Fruit fly (Drosophila melanogaster): ENCODE data around the gene CG5068.

The CG5068 gene

DNA sequence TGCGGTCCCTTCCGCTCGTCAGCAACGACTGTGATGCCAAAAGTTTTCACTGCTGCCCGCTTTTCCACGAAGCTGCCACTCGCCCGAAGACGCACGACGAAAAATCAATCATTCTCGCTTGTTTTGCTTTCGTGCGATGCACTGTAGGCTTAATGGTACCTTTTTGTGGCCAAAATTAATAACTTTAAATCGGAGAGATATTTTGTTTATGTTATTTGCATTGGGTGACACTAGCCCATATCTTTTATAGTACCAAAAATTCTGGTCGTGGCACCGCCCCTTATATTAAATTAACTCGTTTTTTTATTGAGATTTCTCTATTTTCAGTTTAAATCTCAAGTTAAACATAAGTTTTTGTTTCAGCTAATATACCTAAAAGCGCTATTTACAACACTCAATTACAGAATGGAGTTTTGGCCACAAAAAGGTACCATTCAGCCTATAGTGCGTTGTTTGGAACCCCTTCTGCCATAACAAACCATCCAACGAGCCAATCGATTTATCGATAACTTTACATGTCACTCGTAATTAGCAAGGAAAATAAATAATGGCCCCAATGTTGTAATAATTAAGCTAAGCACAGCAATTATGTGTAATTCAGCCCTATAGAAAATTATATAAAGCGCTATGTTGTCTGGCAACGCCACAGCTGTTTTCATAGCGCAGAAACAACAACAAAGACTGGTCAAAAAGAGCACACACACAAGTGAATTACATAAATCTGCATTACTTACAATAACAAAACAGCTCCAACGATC lies 33.1 kb upstream of the CG5068 start:
- TF ChIP-seq Hr78 (GFP tag; optimal IDR thresholded peaks at IDR 0.05) (no peak), foxo (GFP tag; optimal IDR thresholded peaks at IDR 0.05) (peak in 1 of 2 experiments; percentile 62), br (GFP tag; optimal IDR thresholded peaks at IDR 0.05) (peak; percentile 58), GATAd (GFP tag; optimal IDR thresholded peaks at IDR 0.05) (no peak), Sp1 (GFP tag; optimal IDR thresholded peaks at IDR 0.05) (peak; percentile 61), Abd-B (GFP tag; optimal IDR thresholded peaks at IDR 0.05) (no peak), CG9705 (GFP tag; optimal IDR thresholded peaks at IDR 0.05) (no peak), fru (GFP tag; optimal IDR thresholded peaks at IDR 0.05) (peak; percentile 43), Jra (GFP tag; optimal IDR thresholded peaks at IDR 0.05) (no peak), CrebA (GFP tag; optimal IDR thresholded peaks at IDR 0.05; ENCODE audit: borderline replicate concordance) (no peak), OdsH (GFP tag; optimal IDR thresholded peaks at IDR 0.05) (peak; percentile 15), dsf (GFP tag; optimal IDR thresholded peaks at IDR 0.05; ENCODE audit: borderline replicate concordance) (no peak), ey (GFP tag; optimal IDR thresholded peaks at IDR 0.05) (peak; percentile 36), Hr83 (GFP tag; optimal IDR thresholded peaks at IDR 0.05; ENCODE audit: poor library complexity, severe bottlenecking) (no peak), HLH106 (tag; optimal IDR thresholded peaks at IDR 0.05) (peak; percentile 66), CG32264 (GFP tag; optimal IDR thresholded peaks at IDR 0.05) (no peak), Rel (GFP tag; optimal IDR thresholded peaks at IDR 0.05) (no peak), Rel (tag; optimal IDR thresholded peaks at IDR 0.05) (no peak), pan (optimal IDR thresholded peaks at IDR 0.05) (no peak), Mio (GFP tag; optimal IDR thresholded peaks at IDR 0.05) (no peak), dl (GFP tag; optimal IDR thresholded peaks at IDR 0.05; ENCODE audit: insufficient read depth in 1 of 2, partially characterized antibody in 2 of 2) (no peak), dmrt93B (GFP tag; optimal IDR thresholded peaks at IDR 0.05) (no peak), Dif (GFP tag; optimal IDR thresholded peaks at IDR 0.05; ENCODE audit: partially characterized antibody) (peak; percentile 4), Hnf4 (GFP tag; optimal IDR thresholded peaks at IDR 0.05) (peak; percentile 29), Dfd (GFP tag; optimal IDR thresholded peaks at IDR 0.05) (no peak), tai (GFP tag; optimal IDR thresholded peaks at IDR 0.05) (no peak), lola (GFP tag; optimal IDR thresholded peaks at IDR 0.05) (no peak), Myc (optimal IDR thresholded peaks at IDR 0.05) (no peak), sage (GFP tag; optimal IDR thresholded peaks at IDR 0.05) (no peak), brk (GFP tag; optimal IDR thresholded peaks at IDR 0.05) (no peak), Vsx2 (GFP tag; optimal IDR thresholded peaks at IDR 0.05; ENCODE audit: partially characterized antibody) (peak; percentile 53), psq (GFP tag; optimal IDR thresholded peaks at IDR 0.05) (no peak), jim (GFP tag; optimal IDR thresholded peaks at IDR 0.05) (no peak), N (GFP tag; optimal IDR thresholded peaks at IDR 0.05) (no peak), h (GFP tag; optimal IDR thresholded peaks at IDR 0.05) (peak; percentile 56), woc (GFP tag; optimal IDR thresholded peaks at IDR 0.05) (peak; percentile 65), rgr (GFP tag; optimal IDR thresholded peaks at IDR 0.05) (peak; percentile 32), usp (GFP tag; optimal IDR thresholded peaks at IDR 0.05) (no peak), sv (GFP tag; optimal IDR thresholded peaks at IDR 0.05) (peak; percentile 12)

DNA sequence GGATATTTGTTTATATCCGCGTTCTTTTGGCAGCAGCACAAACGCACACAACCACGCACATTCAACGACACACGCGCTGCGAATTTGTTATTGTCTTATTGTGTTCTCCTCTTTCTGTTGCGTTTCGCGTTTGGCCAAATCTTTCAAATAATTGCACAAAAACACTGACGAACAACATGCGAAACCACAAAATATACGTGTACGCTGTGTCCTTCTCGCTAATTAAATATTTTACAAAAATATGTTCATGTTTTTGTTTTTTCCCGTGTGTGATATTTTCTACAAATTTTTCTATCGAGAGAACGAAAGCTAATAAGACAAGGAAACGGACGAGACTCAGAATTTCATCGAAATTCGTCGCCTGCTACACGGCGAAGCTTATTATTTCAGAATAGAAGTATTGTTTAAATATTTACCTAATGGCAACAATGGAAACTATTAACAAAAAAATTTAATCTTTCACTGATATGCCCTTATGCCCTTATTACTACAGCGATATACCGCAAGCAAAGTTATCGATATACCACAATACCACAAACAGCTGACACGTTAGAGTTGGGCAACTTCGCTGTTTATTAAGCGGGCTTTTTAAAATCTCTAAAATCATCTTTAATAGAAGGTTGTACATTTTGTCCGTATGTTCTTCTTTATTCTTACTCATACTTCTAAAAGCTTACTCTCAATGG lies 32.4 kb upstream of the CG5068 start, which contains the start of the genes CG43783 and orb2:
Gene CG43783 (minus strand): TSS at position 311 of the 686 bp plus-strand sequence.
Gene orb2 (minus strand): TSS at position 502 of the 686 bp plus-strand sequence.
- no peak for TF ChIP-seq Hnf4 (GFP tag; optimal IDR thresholded peaks at IDR 0.05)
- peak; percentile 31 for TF ChIP-seq psq (GFP tag; optimal IDR thresholded peaks at IDR 0.05)
- TF ChIP-seq Hr83 (GFP tag; optimal IDR thresholded peaks at IDR 0.05; ENCODE audit: poor library complexity, severe bottlenecking), result peak; percentile 6
- peak; percentile 89 for TF ChIP-seq fru (GFP tag; optimal IDR thresholded peaks at IDR 0.05)
- TF ChIP-seq Jra (GFP tag; optimal IDR thresholded peaks at IDR 0.05), result no peak
- peak; percentile 10 for TF ChIP-seq CG32264 (GFP tag; optimal IDR thresholded peaks at IDR 0.05)
- TF ChIP-seq rgr (GFP tag; optimal IDR thresholded peaks at IDR 0.05), result no peak
- TF ChIP-seq Vsx2 (GFP tag; optimal IDR thresholded peaks at IDR 0.05; ENCODE audit: partially characterized antibody), result peak; percentile 64
- TF ChIP-seq Sp1 (GFP tag; optimal IDR thresholded peaks at IDR 0.05), result no peak
